Fruit fly (Drosophila melanogaster) whole organism, prepupa: ENCODE data around the gene Sytalpha.
A peak's percentile ranks its signal among the peaks of the same experiment; 100 is the strongest.

ENCODE experiments used
- Blimp-1 ChIP-seq: fragments of 200-800 bp; sonication (Bioruptor generic); optimal IDR thresholded peaks from 3 replicates; lab custom pipeline; 2017; ENCODE audit warnings: missing biosample characterization, missing genetic modification characterization, mild to moderate bottlenecking, moderate library complexity, missing genetic modification reagents
- CG11294 ChIP-seq: fragments of 200-800 bp; sonication (Bioruptor generic); IDR thresholded peaks from 2 replicates; pipeline ENCODE4 v1.3.6; 2022; ENCODE audit warnings: missing biosample characterization, missing genetic modification characterization
- CG15336 ChIP-seq: fragments of 200-800 bp; sonication (Bioruptor generic); IDR thresholded peaks from 2 replicates; pipeline ENCODE4 v1.3.6; 2022; ENCODE audit warnings: missing biosample characterization, missing genetic modification characterization
- CG1621 ChIP-seq: fragments of 200-800 bp; sonication (Bioruptor generic); optimal IDR thresholded peaks from 3 replicates; lab custom pipeline; 2018; ENCODE audit warnings: missing biosample characterization, mild to moderate bottlenecking, missing genetic modification characterization
- CG3032 ChIP-seq: fragments of 200-800 bp; optimal IDR thresholded peaks from 2 replicates; lab custom pipeline; 2019; ENCODE audit warnings: missing biosample characterization, mild to moderate bottlenecking, missing genetic modification characterization, moderate library complexity
- CG31627 ChIP-seq: fragments of 200-800 bp; sonication (Bioruptor generic); optimal IDR thresholded peaks from 3 replicates; lab custom pipeline; 2016; ENCODE audit warnings: missing biosample characterization, missing genetic modification characterization
- CG32006 ChIP-seq: fragments of 200-800 bp; sonication (Bioruptor generic); optimal IDR thresholded peaks from 3 replicates; lab custom pipeline; 2017; ENCODE audit warnings: missing biosample characterization, mild to moderate bottlenecking, missing genetic modification characterization
- CG34406 ChIP-seq: fragments of 200-800 bp; sonication (Bioruptor generic); optimal IDR thresholded peaks from 3 replicates; lab custom pipeline; 2016; ENCODE audit warnings: missing biosample characterization, missing genetic modification characterization
- CG6276 ChIP-seq: fragments of 200-800 bp; sonication (Bioruptor generic); optimal IDR thresholded peaks from 2 replicates; lab custom pipeline; 2017; ENCODE audit warnings: missing biosample characterization, mild to moderate bottlenecking, missing genetic modification characterization
- CG7368 ChIP-seq: fragments of 200-800 bp; sonication (Bioruptor generic); optimal IDR thresholded peaks from 3 replicates; lab custom pipeline; 2016; ENCODE audit warnings: missing biosample characterization, missing genetic modification characterization
- CG8319 ChIP-seq: fragments of 200-800 bp; sonication (Bioruptor generic); optimal IDR thresholded peaks from 3 replicates; lab custom pipeline; 2016; ENCODE audit warnings: missing biosample characterization, missing genetic modification characterization
- CG8632 ChIP-seq: fragments of 200-800 bp; sonication (Bioruptor generic); optimal IDR thresholded peaks from 3 replicates; lab custom pipeline; 2016; ENCODE audit warnings: missing biosample characterization, missing genetic modification characterization
- CG9139 ChIP-seq: fragments of 200-800 bp; sonication (Bioruptor generic); optimal IDR thresholded peaks from 3 replicates; lab custom pipeline; 2017; ENCODE audit warnings: missing biosample characterization, mild to moderate bottlenecking, missing genetic modification characterization
- Eip78C ChIP-seq: fragments of 200-800 bp; sonication (Bioruptor generic); peaks from one replicate; lab custom pipeline; 2016; ENCODE audit warnings: missing biosample characterization, missing genetic modification characterization
- Eip93F ChIP-seq: fragments of 200-800 bp; sonication (Bioruptor generic); optimal IDR thresholded peaks from 2 replicates; lab custom pipeline; 2016; ENCODE audit warnings: missing biosample characterization, mild to moderate bottlenecking, missing genetic modification characterization
- Ets21C ChIP-seq: fragments of 200-800 bp; sonication (Bioruptor generic); optimal IDR thresholded peaks from 3 replicates; lab custom pipeline; 2016; ENCODE audit warnings: missing biosample characterization, missing genetic modification characterization
- Gug ChIP-seq: fragments of 200-800 bp; sonication (Bioruptor generic); IDR thresholded peaks from 2 replicates; pipeline ENCODE4 v1.3.6; 2022; ENCODE audit warnings: missing biosample characterization, missing genetic modification characterization
- Hr38 ChIP-seq: sonication (Bioruptor generic); optimal IDR thresholded peaks from 2 replicates; lab custom pipeline; 2016; ENCODE audit warnings: missing biosample characterization, missing genetic modification characterization
- Hr39 ChIP-seq: fragments of 200-800 bp; sonication (Bioruptor generic); optimal IDR thresholded peaks from 2 replicates; lab custom pipeline; 2016; ENCODE audit warnings: missing biosample characterization, missing genetic modification characterization
- Hr4 ChIP-seq: fragments of 200-800 bp; sonication (Bioruptor generic); optimal IDR thresholded peaks from 3 replicates; lab custom pipeline; 2016; ENCODE audit warnings: missing biosample characterization, missing genetic modification characterization
- Lpt ChIP-seq: fragments of 200-800 bp; sonication (Bioruptor generic); optimal IDR thresholded peaks from 3 replicates; lab custom pipeline; 2016; ENCODE audit warnings: missing biosample characterization, missing genetic modification characterization
- OdsH ChIP-seq: fragments of 200-800 bp; sonication (Bioruptor generic); optimal IDR thresholded peaks from 3 replicates; lab custom pipeline; 2016; ENCODE audit warnings: missing biosample characterization, missing genetic modification characterization
- Smox ChIP-seq: fragments of 200-800 bp; sonication (Bioruptor generic); optimal IDR thresholded peaks from 3 replicates; lab custom pipeline; 2016; ENCODE audit warnings: missing biosample characterization, missing genetic modification characterization
- acj6 ChIP-seq: fragments of 200-800 bp; sonication (Bioruptor generic); optimal IDR thresholded peaks from 3 replicates; lab custom pipeline; 2016; ENCODE audit warnings: missing biosample characterization, missing genetic modification characterization
- eg ChIP-seq: fragments of 200-800 bp; sonication (Bioruptor generic); IDR thresholded peaks from 3 replicates; pipeline ENCODE4 v1.3.6; 2022; ENCODE audit warnings: missing biosample characterization, missing genetic modification characterization
- fd85E ChIP-seq: fragments of 200-800 bp; sonication (Bioruptor generic); optimal IDR thresholded peaks from 3 replicates; lab custom pipeline; 2016; ENCODE audit warnings: missing biosample characterization, missing genetic modification characterization
- lz ChIP-seq: fragments of 200-800 bp; sonication (Bioruptor generic); optimal IDR thresholded peaks from 3 replicates; lab custom pipeline; 2016; ENCODE audit warnings: missing biosample characterization, missing genetic modification characterization
- net ChIP-seq: fragments of 200-800 bp; sonication (Bioruptor generic); optimal IDR thresholded peaks from 3 replicates; lab custom pipeline; 2016; ENCODE audit warnings: missing biosample characterization, missing genetic modification characterization
- pdm3 ChIP-seq: fragments of 200-800 bp; sonication (Bioruptor generic); optimal IDR thresholded peaks from 3 replicates; lab custom pipeline; 2016; ENCODE audit warnings: missing biosample characterization, missing genetic modification characterization
- salr ChIP-seq, 2 experiments: fragments of 200-800 bp; sonication (Bioruptor generic); optimal IDR thresholded peaks; 3 replicates each; lab custom pipeline; 2016 to 2018; ENCODE audit warnings: missing biosample characterization in 2 of 2, missing genetic modification characterization in 2 of 2, mild to moderate bottlenecking in 1 of 2
- spab ChIP-seq: fragments of 200-800 bp; sonication (Bioruptor generic); optimal IDR thresholded peaks from 2 replicates; lab custom pipeline; 2017; ENCODE audit warnings: missing biosample characterization, mild to moderate bottlenecking, missing genetic modification characterization, missing genetic modification reagents
- ss ChIP-seq, 2 experiments: fragments of 200-800 bp; sonication (Bioruptor generic); optimal IDR thresholded peaks; 2 replicates in 1 of 2; 3 replicates in 1 of 2; lab custom pipeline; 2017 to 2018; ENCODE audit warnings: mild to moderate bottlenecking in 2 of 2, missing biosample characterization in 2 of 2, missing genetic modification characterization in 2 of 2, moderate library complexity in 1 of 2
- svp ChIP-seq: fragments of 200-800 bp; sonication (Bioruptor generic); peaks from one replicate; lab custom pipeline; 2016; ENCODE audit warnings: missing biosample characterization, missing genetic modification characterization
- topi ChIP-seq: fragments of 200-800 bp; sonication (Bioruptor generic); optimal IDR thresholded peaks from 3 replicates; lab custom pipeline; 2016; ENCODE audit warnings: missing biosample characterization, missing genetic modification characterization
- vri ChIP-seq: fragments of 200-800 bp; sonication (Bioruptor generic); optimal IDR thresholded peaks from 3 replicates; lab custom pipeline; 2016; ENCODE audit warnings: missing biosample characterization, mild to moderate bottlenecking, missing genetic modification characterization

Gene Sytalpha

DNA sequence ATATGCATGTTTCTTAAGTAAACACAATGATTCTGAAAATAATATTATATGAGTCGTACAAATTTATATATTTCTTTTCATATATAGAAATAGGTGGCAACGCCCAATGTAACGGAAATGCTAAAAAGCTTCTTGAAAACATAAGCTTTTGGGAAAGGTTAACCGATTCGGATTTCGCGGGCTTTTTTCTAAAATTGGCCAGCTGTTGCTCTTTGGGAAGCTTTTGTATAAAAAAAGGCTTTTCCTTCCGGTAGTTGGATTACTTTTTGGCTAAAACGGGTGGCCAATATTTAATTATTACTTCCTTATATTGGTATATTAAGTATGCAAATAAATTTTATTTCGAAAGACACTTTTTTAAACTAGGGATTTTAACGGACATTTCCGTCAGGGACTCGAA, 2.0 kb downstream of the Sytalpha start:
- TF ChIP-seq Lpt: no peak
- no peak for TF ChIP-seq spab (GFP tag; lab: Kevin White, UChicago)
- TF ChIP-seq CG34406: no peak
- TF ChIP-seq svp (GFP tag; lab: Kevin White, UChicago): peak; percentile 11
- TF ChIP-seq, all 60 proteins: peak for 1

DNA sequence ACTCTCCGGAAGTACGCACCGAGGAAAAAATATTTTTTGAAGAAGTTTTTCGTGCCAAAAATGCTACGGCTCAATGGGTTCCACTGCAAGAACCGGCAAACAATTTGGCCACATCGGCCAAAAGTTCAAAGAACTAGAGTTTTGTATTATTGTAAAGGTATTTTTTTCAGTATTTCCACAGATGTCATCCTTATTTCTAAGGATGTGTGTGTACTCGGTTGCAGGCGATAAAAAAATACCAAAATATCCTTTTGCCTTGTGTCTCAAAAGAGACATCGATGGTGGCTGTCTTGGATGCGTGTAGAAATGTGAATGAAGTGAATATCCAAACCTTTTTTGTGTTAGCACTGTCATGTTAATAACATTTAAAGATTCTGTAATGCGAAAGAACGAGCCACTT, 11.1 kb downstream of the Sytalpha start:
- TF ChIP-seq Eip78C (GFP tag; lab: Kevin White, UChicago) (peak; percentile 9), net (GFP tag; lab: Kevin White, UChicago) (no peak), CG34406 (no peak), CG6276 (GFP tag; lab: Kevin White, UChicago) (no peak)

DNA sequence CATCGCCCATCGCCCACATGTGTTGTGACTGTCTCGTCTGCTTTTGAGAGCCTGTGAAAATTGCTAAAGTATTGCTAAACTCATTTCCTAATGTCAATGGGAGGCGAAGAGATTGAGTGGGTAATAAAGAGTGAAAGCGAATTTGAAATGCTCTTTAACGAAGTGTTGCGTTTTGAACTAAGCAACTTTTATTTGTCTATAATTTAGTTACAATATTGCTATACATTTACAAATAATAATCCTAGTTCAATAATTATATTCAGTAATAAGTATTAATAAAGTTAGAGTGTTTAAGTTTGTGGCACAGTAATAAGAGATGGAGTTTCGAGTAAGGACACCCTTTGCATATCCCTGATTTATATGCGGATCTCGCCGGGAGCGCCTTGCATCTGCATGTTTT, 23.4 kb downstream of the Sytalpha start:
- TF ChIP-seq Hr38 (GFP tag; lab: Kevin White, UChicago) (no peak), svp (GFP tag; lab: Kevin White, UChicago) (peak; percentile 41), Eip78C (GFP tag; lab: Kevin White, UChicago) (peak; percentile 22)

DNA sequence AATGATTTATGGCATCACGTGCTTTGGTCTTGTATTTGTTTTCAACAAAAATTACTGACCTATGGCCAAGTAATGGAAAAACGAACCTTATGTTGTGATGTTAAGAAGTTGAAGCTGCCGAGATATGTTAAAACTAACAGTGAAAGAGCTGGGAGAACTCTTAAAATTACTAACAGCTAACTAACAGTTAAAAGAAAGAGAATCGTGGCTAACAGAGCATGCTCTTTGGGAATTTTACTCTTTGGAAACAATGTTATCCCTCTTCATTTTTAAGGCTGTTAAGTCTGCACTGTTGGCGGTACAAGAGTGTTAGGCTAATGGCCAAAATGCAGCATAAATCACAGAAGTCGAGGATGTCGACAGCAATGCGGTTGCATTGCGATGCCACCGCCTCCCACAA, 29.1 kb downstream of the Sytalpha start:
- TF ChIP-seq CG15336 (GFP tag; lab: Robert Waterston, UW) (no peak), Smox (GFP tag; lab: Kevin White, UChicago) (no peak), eg (GFP tag; lab: Robert Waterston, UW) (no peak), ss (GFP tag; optimal IDR thresholded peaks at IDR 0.05; lab: Kevin White, UChicago) (no peak), Hr39 (GFP tag; lab: Kevin White, UChicago) (no peak), lz (no peak), CG34406 (no peak), Gug (GFP tag; lab: Robert Waterston, UW) (no peak), CG7368 (GFP tag; lab: Kevin White, UChicago) (no peak)

DNA sequence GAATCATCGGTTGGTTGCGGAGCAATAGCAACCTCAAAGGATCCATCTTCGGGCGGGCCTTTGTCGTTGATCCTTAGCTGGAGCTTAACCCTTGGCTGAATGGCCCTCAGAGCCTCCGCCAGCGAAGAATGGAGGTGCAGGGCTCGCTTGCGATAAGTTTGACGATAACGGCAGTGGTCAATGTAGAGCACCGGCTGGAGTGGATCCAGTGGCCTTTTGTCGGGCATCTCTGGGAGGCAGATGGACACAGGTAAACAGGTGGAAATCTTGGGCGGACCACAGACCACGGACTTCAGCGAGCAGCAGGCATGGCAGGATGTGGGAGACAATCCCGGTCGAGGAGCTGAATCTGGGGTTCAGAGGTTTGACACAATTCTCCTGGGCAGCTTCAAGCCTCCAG, 33.9 kb downstream of the Sytalpha start, which contains the start of gene CG15147:
Gene CG15147, minus strand, starts transcription at position 390 of the 400 bp plus-strand sequence.
- no peak for TF ChIP-seq CG8632 (GFP tag; lab: Kevin White, UChicago)
- no peak for TF ChIP-seq Eip93F (GFP tag; lab: Kevin White, UChicago)
- no peak for TF ChIP-seq CG8319
- no peak for TF ChIP-seq fd85E (GFP tag; lab: Kevin White, UChicago)
- no peak for TF ChIP-seq CG6276 (GFP tag; lab: Kevin White, UChicago)
- TF ChIP-seq CG32006 (GFP tag; lab: Kevin White, UChicago): no peak
- TF ChIP-seq CG31627 (GFP tag; lab: Kevin White, UChicago): no peak
- no peak for TF ChIP-seq spab (GFP tag; lab: Kevin White, UChicago)
- no peak for TF ChIP-seq svp (GFP tag; lab: Kevin White, UChicago)
- no peak for TF ChIP-seq ss (GFP tag; optimal IDR thresholded peaks at IDR 0.05; lab: Kevin White, UChicago)
- TF ChIP-seq CG9139 (GFP tag; lab: Kevin White, UChicago): no peak
- TF ChIP-seq Hr39 (GFP tag; lab: Kevin White, UChicago): no peak
- no peak for TF ChIP-seq CG7368 (GFP tag; lab: Kevin White, UChicago)
- no peak for TF ChIP-seq Ets21C (GFP tag; lab: Kevin White, UChicago)
- TF ChIP-seq OdsH (GFP tag; lab: Kevin White, UChicago): no peak

DNA sequence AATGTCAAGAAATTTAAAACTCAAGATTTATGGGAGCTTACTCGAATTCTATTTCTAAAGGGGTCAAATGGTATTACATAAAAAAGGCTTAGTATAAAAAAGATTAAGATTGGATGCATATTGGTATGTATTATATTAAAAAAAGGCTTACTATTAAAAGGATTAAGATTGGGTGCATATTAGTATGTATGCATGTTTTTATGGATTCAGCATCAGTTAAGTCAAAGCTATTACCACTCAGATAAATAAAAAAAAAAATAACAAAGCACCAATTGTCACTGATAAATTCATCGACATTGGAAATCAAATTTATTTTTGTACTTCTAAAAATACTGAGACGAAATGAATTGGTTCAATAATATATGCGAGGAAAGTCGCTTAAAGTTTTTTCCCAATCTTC, 35.5 kb downstream of the Sytalpha start, which contains the start of gene CG43054:
Gene CG43054, plus strand, starts transcription at position 301 of the 400 bp plus-strand sequence.
- no peak for TF ChIP-seq CG8632 (GFP tag; lab: Kevin White, UChicago)
- TF ChIP-seq, all 60 proteins: peak for 0

DNA sequence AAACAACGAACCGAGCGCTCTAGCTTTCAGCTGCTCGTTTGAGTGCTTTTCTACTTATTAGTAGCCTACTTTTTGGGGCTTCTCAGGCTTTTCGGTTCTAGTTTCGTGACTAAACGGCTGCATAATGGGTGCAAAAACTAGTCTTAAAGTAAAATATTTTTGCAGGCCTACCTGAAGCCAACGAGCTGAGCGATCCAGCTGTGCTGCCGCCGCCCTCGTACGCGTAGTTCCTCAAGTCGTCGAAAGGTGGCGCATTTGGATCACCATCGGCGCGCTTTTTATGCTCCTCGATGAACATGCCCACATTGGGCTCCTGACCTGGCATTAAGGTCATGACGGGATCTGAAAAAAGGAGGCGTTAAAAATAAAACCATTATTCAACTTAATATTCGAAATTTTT, 58.8 kb downstream of the Sytalpha start:
- TF ChIP-seq Blimp-1 (GFP tag; lab: Kevin White, UChicago): no peak
- TF ChIP-seq Hr4 (GFP tag; lab: Kevin White, UChicago): no peak
- no peak for TF ChIP-seq vri (GFP tag; lab: Kevin White, UChicago)
- no peak for TF ChIP-seq CG31627 (GFP tag; lab: Kevin White, UChicago)
- TF ChIP-seq CG11294 (GFP tag; lab: Robert Waterston, UW): no peak
- no peak for TF ChIP-seq Eip93F (GFP tag; lab: Kevin White, UChicago)
- no peak for TF ChIP-seq Hr38 (GFP tag; lab: Kevin White, UChicago)
- no peak for TF ChIP-seq Smox (GFP tag; lab: Kevin White, UChicago)
- no peak for TF ChIP-seq CG8319
- no peak for TF ChIP-seq CG32006 (GFP tag; lab: Kevin White, UChicago)
- TF ChIP-seq CG34406: no peak
- no peak for TF ChIP-seq acj6 (GFP tag; lab: Kevin White, UChicago)
- no peak for TF ChIP-seq CG3032
- TF ChIP-seq pdm3: no peak
- TF ChIP-seq CG15336 (GFP tag; lab: Robert Waterston, UW): no peak
- TF ChIP-seq CG1621 (tag; lab: Kevin White, UChicago): no peak
- no peak for TF ChIP-seq salr (GFP tag; optimal IDR thresholded peaks at IDR 0.05; lab: Kevin White, UChicago)
- TF ChIP-seq topi (GFP tag; lab: Kevin White, UChicago): no peak
